Fruit fly (Drosophila melanogaster) whole organism, prepupa: ENCODE results near the gene CG3402.
A peak's percentile ranks its signal among the peaks of the same experiment; 100 is the strongest.

Experiments used
- Blimp-1 ChIP-seq: fragments of 200-800 bp; sonication (Bioruptor generic); optimal IDR thresholded peaks from 3 replicates; lab custom pipeline; 2017; ENCODE audit warnings: missing biosample characterization, missing genetic modification characterization, mild to moderate bottlenecking, moderate library complexity, missing genetic modification reagents
- CG10631 ChIP-seq: fragments of 200-800 bp; sonication (Bioruptor generic); optimal IDR thresholded peaks from 2 replicates; lab custom pipeline; 2016; ENCODE audit warnings: missing biosample characterization, missing genetic modification characterization
- CG10669 ChIP-seq: fragments of 200-800 bp; sonication (Bioruptor generic); optimal IDR thresholded peaks from 3 replicates; lab custom pipeline; 2018; ENCODE audit warnings: missing biosample characterization, mild to moderate bottlenecking, missing genetic modification characterization, moderate library complexity
- CG11294 ChIP-seq: fragments of 200-800 bp; sonication (Bioruptor generic); IDR thresholded peaks from 2 replicates; pipeline ENCODE4 v1.3.6; 2022; ENCODE audit warnings: missing biosample characterization, missing genetic modification characterization
- CG11902 ChIP-seq: fragments of 200-800 bp; sonication (Bioruptor generic); optimal IDR thresholded peaks from 3 replicates; lab custom pipeline; 2016; ENCODE audit warnings: missing biosample characterization, missing genetic modification characterization
- CG15336 ChIP-seq: fragments of 200-800 bp; sonication (Bioruptor generic); IDR thresholded peaks from 2 replicates; pipeline ENCODE4 v1.3.6; 2022; ENCODE audit warnings: missing biosample characterization, missing genetic modification characterization
- CG1621 ChIP-seq: fragments of 200-800 bp; sonication (Bioruptor generic); optimal IDR thresholded peaks from 3 replicates; lab custom pipeline; 2018; ENCODE audit warnings: missing biosample characterization, mild to moderate bottlenecking, missing genetic modification characterization
- CG3032 ChIP-seq: fragments of 200-800 bp; optimal IDR thresholded peaks from 2 replicates; lab custom pipeline; 2019; ENCODE audit warnings: missing biosample characterization, mild to moderate bottlenecking, missing genetic modification characterization, moderate library complexity
- CG31627 ChIP-seq: fragments of 200-800 bp; sonication (Bioruptor generic); optimal IDR thresholded peaks from 3 replicates; lab custom pipeline; 2016; ENCODE audit warnings: missing biosample characterization, missing genetic modification characterization
- CG34406 ChIP-seq: fragments of 200-800 bp; sonication (Bioruptor generic); optimal IDR thresholded peaks from 3 replicates; lab custom pipeline; 2016; ENCODE audit warnings: missing biosample characterization, missing genetic modification characterization
- CG3919 ChIP-seq: fragments of 200-800 bp; sonication (Bioruptor generic); optimal IDR thresholded peaks from 3 replicates; lab custom pipeline; 2016; ENCODE audit warnings: missing biosample characterization, missing genetic modification characterization
- CG4318 ChIP-seq: fragments of 200-800 bp; sonication (Bioruptor generic); optimal IDR thresholded peaks from 3 replicates; lab custom pipeline; 2017; ENCODE audit warnings: missing biosample characterization, mild to moderate bottlenecking, missing genetic modification characterization
- CG6163 ChIP-seq: fragments of 200-800 bp; sonication (Bioruptor generic); IDR thresholded peaks from 3 replicates; pipeline ENCODE4 v1.3.6; 2022; ENCODE audit warnings: missing biosample characterization, missing genetic modification characterization
- CG6808 ChIP-seq: fragments of 200-800 bp; sonication (Bioruptor generic); optimal IDR thresholded peaks from 3 replicates; lab custom pipeline; 2017; ENCODE audit warnings: missing biosample characterization, missing genetic modification characterization, mild to moderate bottlenecking, moderate library complexity, missing genetic modification reagents
- CG6854 ChIP-seq: fragments of 200-800 bp; sonication (Bioruptor generic); optimal IDR thresholded peaks from 2 replicates; lab custom pipeline; 2017; ENCODE audit warnings: missing biosample characterization, mild to moderate bottlenecking, missing genetic modification characterization
- CG8119 ChIP-seq: fragments of 200-800 bp; sonication (Bioruptor generic); IDR thresholded peaks from 3 replicates; pipeline ENCODE4 v1.3.6; 2022; ENCODE audit warnings: missing biosample characterization, missing genetic modification characterization
- CG8632 ChIP-seq: fragments of 200-800 bp; sonication (Bioruptor generic); optimal IDR thresholded peaks from 3 replicates; lab custom pipeline; 2016; ENCODE audit warnings: missing biosample characterization, missing genetic modification characterization
- CG9139 ChIP-seq: fragments of 200-800 bp; sonication (Bioruptor generic); optimal IDR thresholded peaks from 3 replicates; lab custom pipeline; 2017; ENCODE audit warnings: missing biosample characterization, mild to moderate bottlenecking, missing genetic modification characterization
- Eip75B ChIP-seq: fragments of 200-800 bp; sonication (Bioruptor generic); optimal IDR thresholded peaks from 3 replicates; lab custom pipeline; 2016; ENCODE audit warnings: missing biosample characterization, missing genetic modification characterization
- Eip78C ChIP-seq: fragments of 200-800 bp; sonication (Bioruptor generic); peaks from one replicate; lab custom pipeline; 2016; ENCODE audit warnings: missing biosample characterization, missing genetic modification characterization
- Eip93F ChIP-seq: fragments of 200-800 bp; sonication (Bioruptor generic); optimal IDR thresholded peaks from 2 replicates; lab custom pipeline; 2016; ENCODE audit warnings: missing biosample characterization, mild to moderate bottlenecking, missing genetic modification characterization
- Ets96B ChIP-seq: fragments of 200-800 bp; optimal IDR thresholded peaks from 2 replicates; lab custom pipeline; 2019; ENCODE audit warnings: missing biosample characterization, mild to moderate bottlenecking, missing genetic modification characterization, moderate library complexity
- Gug ChIP-seq: fragments of 200-800 bp; sonication (Bioruptor generic); IDR thresholded peaks from 2 replicates; pipeline ENCODE4 v1.3.6; 2022; ENCODE audit warnings: missing biosample characterization, missing genetic modification characterization
- Hr38 ChIP-seq: sonication (Bioruptor generic); optimal IDR thresholded peaks from 2 replicates; lab custom pipeline; 2016; ENCODE audit warnings: missing biosample characterization, missing genetic modification characterization
- Hr4 ChIP-seq: fragments of 200-800 bp; sonication (Bioruptor generic); optimal IDR thresholded peaks from 3 replicates; lab custom pipeline; 2016; ENCODE audit warnings: missing biosample characterization, missing genetic modification characterization
- Lpt ChIP-seq: fragments of 200-800 bp; sonication (Bioruptor generic); optimal IDR thresholded peaks from 3 replicates; lab custom pipeline; 2016; ENCODE audit warnings: missing biosample characterization, missing genetic modification characterization
- Met ChIP-seq: fragments of 200-800 bp; sonication (Bioruptor generic); optimal IDR thresholded peaks from 3 replicates; lab custom pipeline; 2016; ENCODE audit warnings: missing biosample characterization, missing genetic modification characterization
- Smox ChIP-seq: fragments of 200-800 bp; sonication (Bioruptor generic); optimal IDR thresholded peaks from 3 replicates; lab custom pipeline; 2016; ENCODE audit warnings: missing biosample characterization, missing genetic modification characterization
- Sox102F ChIP-seq: fragments of 200-800 bp; sonication (Bioruptor generic); optimal IDR thresholded peaks from 2 replicates; lab custom pipeline; 2016; ENCODE audit warnings: missing biosample characterization, mild to moderate bottlenecking, missing genetic modification characterization
- Sox14 ChIP-seq: fragments of 200-800 bp; sonication (Bioruptor generic); optimal IDR thresholded peaks from 3 replicates; lab custom pipeline; 2016; ENCODE audit warnings: missing biosample characterization, missing genetic modification characterization
- Sox15 ChIP-seq: fragments of 200-800 bp; sonication (Bioruptor generic); optimal IDR thresholded peaks from 3 replicates; lab custom pipeline; 2016; ENCODE audit warnings: missing biosample characterization, missing genetic modification characterization
- achi ChIP-seq: fragments of 200-800 bp; sonication (Bioruptor generic); optimal IDR thresholded peaks from 3 replicates; lab custom pipeline; 2016; ENCODE audit warnings: missing biosample characterization, missing genetic modification characterization
- acj6 ChIP-seq: fragments of 200-800 bp; sonication (Bioruptor generic); optimal IDR thresholded peaks from 3 replicates; lab custom pipeline; 2016; ENCODE audit warnings: missing biosample characterization, missing genetic modification characterization
- cyc ChIP-seq: fragments of 200-800 bp; sonication (Bioruptor generic); optimal IDR thresholded peaks from 3 replicates; lab custom pipeline; 2016; ENCODE audit warnings: missing biosample characterization, missing genetic modification characterization
- dac ChIP-seq: fragments of 200-800 bp; sonication (Bioruptor generic); optimal IDR thresholded peaks from 2 replicates; lab custom pipeline; 2017; ENCODE audit warnings: missing biosample characterization, mild to moderate bottlenecking, missing genetic modification characterization
- dsx ChIP-seq: fragments of 200-800 bp; optimal IDR thresholded peaks from 3 replicates; lab custom pipeline; 2019; ENCODE audit warnings: missing biosample characterization, mild to moderate bottlenecking, missing genetic modification characterization, moderate library complexity; ENCODE audit not compliant: poor library complexity, severe bottlenecking
- eg ChIP-seq: fragments of 200-800 bp; sonication (Bioruptor generic); IDR thresholded peaks from 3 replicates; pipeline ENCODE4 v1.3.6; 2022; ENCODE audit warnings: missing biosample characterization, missing genetic modification characterization
- esn ChIP-seq: fragments of 200-800 bp; sonication (Bioruptor generic); optimal IDR thresholded peaks from 2 replicates; lab custom pipeline; 2016; ENCODE audit warnings: missing biosample characterization, mild to moderate bottlenecking, missing genetic modification characterization, moderate library complexity
- fd59A ChIP-seq: fragments of 200-800 bp; sonication (Bioruptor generic); optimal IDR thresholded peaks from 2 replicates; lab custom pipeline; 2017; ENCODE audit warnings: missing biosample characterization, mild to moderate bottlenecking, missing genetic modification characterization, missing genetic modification reagents
- lz ChIP-seq: fragments of 200-800 bp; sonication (Bioruptor generic); optimal IDR thresholded peaks from 3 replicates; lab custom pipeline; 2016; ENCODE audit warnings: missing biosample characterization, missing genetic modification characterization
- net ChIP-seq: fragments of 200-800 bp; sonication (Bioruptor generic); optimal IDR thresholded peaks from 3 replicates; lab custom pipeline; 2016; ENCODE audit warnings: missing biosample characterization, missing genetic modification characterization
- pdm3 ChIP-seq: fragments of 200-800 bp; sonication (Bioruptor generic); optimal IDR thresholded peaks from 3 replicates; lab custom pipeline; 2016; ENCODE audit warnings: missing biosample characterization, missing genetic modification characterization
- spab ChIP-seq: fragments of 200-800 bp; sonication (Bioruptor generic); optimal IDR thresholded peaks from 2 replicates; lab custom pipeline; 2017; ENCODE audit warnings: missing biosample characterization, mild to moderate bottlenecking, missing genetic modification characterization, missing genetic modification reagents
- ss ChIP-seq, 2 experiments: fragments of 200-800 bp; sonication (Bioruptor generic); optimal IDR thresholded peaks; 2 replicates in 1 of 2; 3 replicates in 1 of 2; lab custom pipeline; 2017 to 2018; ENCODE audit warnings: mild to moderate bottlenecking in 2 of 2, missing biosample characterization in 2 of 2, missing genetic modification characterization in 2 of 2, moderate library complexity in 1 of 2
- svp ChIP-seq: fragments of 200-800 bp; sonication (Bioruptor generic); peaks from one replicate; lab custom pipeline; 2016; ENCODE audit warnings: missing biosample characterization, missing genetic modification characterization

CG3402 gene

DNA sequence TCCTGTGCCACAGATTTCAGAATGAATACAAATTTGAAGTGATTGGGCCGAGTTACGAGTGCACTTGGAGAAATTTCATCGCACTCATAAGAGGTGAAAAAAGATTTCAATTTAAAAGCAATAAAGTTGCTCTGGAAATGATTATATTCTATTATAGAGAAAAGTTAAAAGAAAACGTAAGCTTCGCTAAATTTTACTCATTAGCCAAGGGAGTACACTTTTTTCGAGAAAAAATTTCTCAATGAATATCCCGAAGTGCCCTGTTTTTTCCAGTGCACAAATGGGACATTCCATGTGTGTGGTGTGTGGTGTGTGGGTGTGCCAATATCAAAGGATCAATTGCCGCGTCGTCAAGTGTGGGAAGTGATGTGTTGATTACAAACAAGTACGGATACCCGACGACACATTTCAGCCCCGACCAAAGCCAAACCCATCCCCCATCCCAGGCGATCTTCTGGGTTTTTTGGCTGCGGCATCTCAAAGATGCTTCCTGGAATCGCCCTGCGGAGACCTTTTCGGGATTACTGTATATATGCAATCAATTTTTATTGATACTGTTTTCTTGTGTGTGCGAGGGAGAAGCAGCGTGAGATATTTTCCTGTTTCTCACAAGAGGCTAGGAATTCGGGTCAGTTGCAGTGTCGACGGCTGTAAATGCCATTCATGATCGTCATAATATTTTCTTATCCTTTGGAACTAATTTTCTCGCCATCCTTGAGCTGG is 38.9 kb downstream of the CG3402 start (continued):
- no peak for TF ChIP-seq CG9139
- TF ChIP-seq CG6854 (GFP tag; lab: Kevin White, UChicago): no peak
- peak; percentile 48 for TF ChIP-seq Met (GFP tag; lab: Kevin White, UChicago)
- no peak for TF ChIP-seq Sox102F (GFP tag; lab: Kevin White, UChicago)
- TF ChIP-seq CG11902 (GFP tag; lab: Kevin White, UChicago): no peak
- TF ChIP-seq CG6163 (GFP tag; lab: Robert Waterston, UW): 0 out of 3 replicates have a peak, but pooled peaks have one; percentile 16
- TF ChIP-seq Gug (GFP tag; lab: Robert Waterston, UW): no peak
- TF ChIP-seq pdm3: peak; percentile 7
- TF ChIP-seq achi (GFP tag; lab: Kevin White, UChicago): peak; percentile 16
- TF ChIP-seq CG15336 (GFP tag; lab: Robert Waterston, UW): no peak
- peak; percentile 20 for TF ChIP-seq Smox (GFP tag; lab: Kevin White, UChicago)
- TF ChIP-seq Eip78C: peak; percentile 82
- TF ChIP-seq esn (GFP tag; lab: Kevin White, UChicago): peak; percentile 41
- TF ChIP-seq CG10669 (GFP tag; lab: Kevin White, UChicago): no peak
- TF ChIP-seq Lpt: no peak
- TF ChIP-seq svp (GFP tag; lab: Kevin White, UChicago): peak; percentile 66
- no peak for TF ChIP-seq Eip93F
- peak; percentile 3 for TF ChIP-seq Eip75B (GFP tag; lab: Kevin White, UChicago)
- no peak for TF ChIP-seq CG1621 (tag; lab: Kevin White, UChicago)
- TF ChIP-seq fd59A (GFP tag; lab: Kevin White, UChicago): no peak
- TF ChIP-seq Sox14 (GFP tag; lab: Kevin White, UChicago): peak; percentile 32
- TF ChIP-seq CG3919 (GFP tag; lab: Kevin White, UChicago): peak; percentile 21
- TF ChIP-seq cyc: peak; percentile 27
- TF ChIP-seq net (GFP tag; lab: Kevin White, UChicago): no peak
- peak; percentile 17 for TF ChIP-seq CG34406
- TF ChIP-seq CG6808 (GFP tag; lab: Kevin White, UChicago): no peak
- TF ChIP-seq Sox15: no peak
- no peak for TF ChIP-seq dac (GFP tag; lab: Kevin White, UChicago)

DNA sequence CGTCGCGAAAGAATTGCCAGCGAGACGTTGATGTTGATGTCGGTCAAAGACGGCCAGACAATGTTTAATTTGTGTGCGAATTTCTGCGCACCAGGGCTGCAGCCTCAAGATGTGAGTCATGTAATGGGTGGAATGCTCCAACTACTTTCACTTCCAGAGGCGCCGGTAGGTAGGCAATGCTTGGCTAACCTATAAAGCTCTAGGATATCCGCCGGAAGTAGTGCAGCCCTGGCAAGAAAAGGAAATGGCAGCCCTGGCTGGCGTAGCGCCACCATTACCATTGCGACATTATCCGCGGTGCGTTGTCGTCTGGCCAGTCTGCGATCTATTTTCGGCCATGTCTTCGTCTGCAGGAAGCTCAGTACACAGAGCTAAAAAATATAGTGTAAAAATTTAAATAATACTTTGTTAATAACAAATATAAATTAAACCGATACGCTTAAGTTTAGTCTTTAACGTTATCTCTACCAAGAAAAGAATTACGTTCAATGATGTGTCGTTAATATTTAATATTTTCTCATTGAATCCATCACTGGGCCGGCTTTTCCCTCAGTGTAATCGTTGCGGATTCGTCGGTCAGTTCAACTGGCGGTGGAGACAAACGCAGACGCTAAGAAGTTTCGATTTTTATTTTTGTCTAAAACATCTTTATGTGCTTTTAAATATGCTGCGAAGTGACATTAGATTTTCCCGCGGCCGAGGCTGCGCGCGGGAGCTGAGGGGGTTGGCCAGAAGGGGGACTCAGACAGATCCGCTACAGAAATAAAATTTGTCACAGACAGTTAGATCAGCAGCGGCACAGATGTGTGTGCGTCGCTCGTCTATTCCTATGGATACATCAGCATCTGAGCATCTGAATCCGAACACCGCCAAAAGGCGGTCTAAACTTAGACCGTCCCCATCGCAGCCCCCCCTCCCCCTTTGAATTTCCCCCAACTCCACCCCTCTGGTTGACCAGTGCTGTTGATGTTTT is 40.8 kb downstream of the CG3402 start:
- TF ChIP-seq Met (GFP tag; lab: Kevin White, UChicago) (peak; percentile 65), CG8119 (GFP tag; lab: Robert Waterston, UW) (peak; percentile 85; the same call in 2 of the 3 replicates), CG1621 (tag; lab: Kevin White, UChicago) (peak; percentile 39), Blimp-1 (GFP tag; lab: Kevin White, UChicago) (peak; percentile 71), dsx (peak; percentile 41), fd59A (GFP tag; lab: Kevin White, UChicago) (peak; percentile 33), Sox15 (no peak), CG15336 (GFP tag; lab: Robert Waterston, UW) (peak; percentile 90), CG3032 (tag; lab: Kevin White, UChicago) (peak; percentile 44), esn (GFP tag; lab: Kevin White, UChicago) (peak; percentile 49), pdm3 (peak; percentile 69), CG10631 (GFP tag; lab: Kevin White, UChicago) (peak; percentile 52), CG4318 (GFP tag; lab: Kevin White, UChicago) (peak; percentile 73), Hr4 (GFP tag; lab: Kevin White, UChicago) (peak; percentile 87), acj6 (peak; percentile 58), CG34406 (peak; percentile 38), CG31627 (peak; percentile 30), Hr38 (GFP tag; lab: Kevin White, UChicago) (peak; percentile 45), eg (GFP tag; lab: Robert Waterston, UW) (peak; percentile 96), CG11294 (peak; percentile 69), ss (GFP tag; optimal IDR thresholded peaks at IDR 0.05; lab: Kevin White, UChicago) (peak; percentile 44 to 64), spab (GFP tag; lab: Kevin White, UChicago) (peak; percentile 34), Ets96B (tag; lab: Kevin White, UChicago) (peak; percentile 2), Gug (GFP tag; lab: Robert Waterston, UW) (peak; percentile 78), CG6854 (GFP tag; lab: Kevin White, UChicago) (peak; percentile 84), Eip93F (no peak), CG8632 (GFP tag; lab: Kevin White, UChicago) (no peak), CG6163 (GFP tag; lab: Robert Waterston, UW) (peak; percentile 89), lz (GFP tag; lab: Kevin White, UChicago) (peak; percentile 39), CG9139 (peak; percentile 56), cyc (peak; percentile 51)
